Fruit fly (Drosophila melanogaster): ENCODE data around the gene vls.

The vls gene

DNA sequence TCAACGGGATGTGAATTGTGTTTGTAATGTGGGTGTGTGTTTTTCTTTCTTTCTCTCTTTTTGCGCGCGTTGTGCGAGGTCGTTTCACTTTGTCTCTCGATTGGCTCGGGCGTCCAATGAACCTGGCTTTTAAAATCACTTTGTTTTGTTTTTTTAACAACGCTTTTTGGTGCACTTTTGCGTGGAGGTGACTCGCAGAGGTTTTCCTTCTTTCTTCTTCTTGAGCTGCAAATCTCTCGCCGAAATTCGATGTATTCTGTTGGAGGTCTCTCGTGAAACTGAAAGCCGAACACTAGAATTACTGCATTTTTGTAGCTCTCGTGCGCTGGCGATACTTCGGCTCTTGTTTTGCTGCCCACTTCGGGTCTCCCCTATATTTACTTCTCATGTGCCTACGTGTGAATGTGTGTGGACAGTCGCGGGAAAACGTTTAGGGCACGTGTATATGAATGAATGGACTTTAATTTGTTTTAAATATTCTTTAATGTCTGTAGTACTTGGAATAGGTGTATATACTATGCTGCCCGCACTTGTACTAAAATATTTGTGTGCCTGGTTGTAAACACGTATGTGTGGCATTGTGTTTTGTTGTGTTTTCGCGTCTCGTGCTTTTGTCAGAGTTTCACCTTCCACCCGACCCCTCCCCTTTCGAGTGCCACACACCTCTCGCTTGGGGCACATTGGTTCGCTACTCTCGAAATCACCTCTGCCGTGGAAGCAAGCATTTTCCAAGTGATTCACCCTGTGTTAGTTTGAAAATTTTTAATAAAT, 19.5 kb upstream of the vls start, which contains the start of gene fok (continued):
- TF ChIP-seq Mrtf (GFP tag; IDR thresholded peaks at IDR 0.05), result peak; percentile 93
- peak; percentile 88 for TF ChIP-seq chinmo (GFP tag; IDR thresholded peaks at IDR 0.05; ENCODE audit: partially characterized antibody)
- peak; percentile 88 for TF ChIP-seq CG11093 (GFP tag; IDR thresholded peaks at IDR 0.05)
- peak; percentile 91 for TF ChIP-seq Usf (GFP tag; optimal IDR thresholded peaks at IDR 0.05)
- TF ChIP-seq jing (GFP tag; optimal IDR thresholded peaks at IDR 0.05), result peak; percentile 84
- TF ChIP-seq Spps (tag; optimal IDR thresholded peaks at IDR 0.05), result peak; percentile 92
- peak; percentile 96 for TF ChIP-seq CG11723 (GFP tag; optimal IDR thresholded peaks at IDR 0.05)
- peak; percentile 92 for TF ChIP-seq zen (tag; optimal IDR thresholded peaks at IDR 0.05)
- peak; percentile 88 for TF ChIP-seq Mes4 (GFP tag; optimal IDR thresholded peaks at IDR 0.05)
- peak; percentile 91 for TF ChIP-seq Ada2b (GFP tag; IDR thresholded peaks at IDR 0.05)
- TF ChIP-seq lilli (GFP tag; optimal IDR thresholded peaks at IDR 0.05), result peak; percentile 97
- peak; percentile 97 for TF ChIP-seq CG13424 (tag; optimal IDR thresholded peaks at IDR 0.05)
- peak; percentile 95 for TF ChIP-seq ems (GFP tag; optimal IDR thresholded peaks at IDR 0.05)
- TF ChIP-seq dm (GFP tag; optimal IDR thresholded peaks at IDR 0.05), result peak; percentile 88
- peak; percentile 95 for TF ChIP-seq CG8388 (GFP tag; optimal IDR thresholded peaks at IDR 0.05)
- TF ChIP-seq Dad (GFP tag; optimal IDR thresholded peaks at IDR 0.05), result peak; percentile 93
- TF ChIP-seq CG7839 (tag; optimal IDR thresholded peaks at IDR 0.05), result peak; percentile 98
- TF ChIP-seq kni (GFP tag; optimal IDR thresholded peaks at IDR 0.05), result peak; percentile 99
- TF ChIP-seq crp (GFP tag; optimal IDR thresholded peaks at IDR 0.05), result peak in 1 of 2 experiments; percentile 67
- peak; percentile 82 for TF ChIP-seq CG4730 (GFP tag; IDR thresholded peaks at IDR 0.05)
- peak; percentile 93 for TF ChIP-seq CG16815 (GFP tag; optimal IDR thresholded peaks at IDR 0.05)
- TF ChIP-seq CG18619 (GFP tag; optimal IDR thresholded peaks at IDR 0.05), result peak; percentile 95
- peak; percentile 86 for TF ChIP-seq CG18011 (GFP tag; optimal IDR thresholded peaks at IDR 0.05)
- peak; percentile 94 for TF ChIP-seq fd96Cb (tag; optimal IDR thresholded peaks at IDR 0.05)
- TF ChIP-seq emc (GFP tag; optimal IDR thresholded peaks at IDR 0.05), result peak; percentile 71
- TF ChIP-seq Dek (tag; optimal IDR thresholded peaks at IDR 0.05), result peak; percentile 96
- TF ChIP-seq CG9932 (GFP tag; IDR thresholded peaks at IDR 0.05), result peak; percentile 96
- TF ChIP-seq CG7372 (GFP tag; IDR thresholded peaks at IDR 0.05), result peak; percentile 92
- TF ChIP-seq h (optimal IDR thresholded peaks at IDR 0.05), result no peak
- TF ChIP-seq CG15479 (GFP tag; optimal IDR thresholded peaks at IDR 0.05), result peak; percentile 61
- TF ChIP-seq D19A (tag; optimal IDR thresholded peaks at IDR 0.05), result peak; percentile 95
- peak; percentile 77 for TF ChIP-seq sens-2 (GFP tag; IDR thresholded peaks at IDR 0.05)
- peak; percentile 86 for TF ChIP-seq CG13123 (GFP tag; optimal IDR thresholded peaks at IDR 0.05)
- TF ChIP-seq CG7271 (tag; optimal IDR thresholded peaks at IDR 0.05), result peak; percentile 90
- TF ChIP-seq nau (GFP tag; optimal IDR thresholded peaks at IDR 0.05), result peak; percentile 97
- 0 out of 3 replicates have a peak, but pooled peaks have one; percentile 28 for TF ChIP-seq Opbp (GFP tag; IDR thresholded peaks at IDR 0.05; ENCODE audit: partially characterized antibody)
- peak; percentile 96 for TF ChIP-seq odd (GFP tag; optimal IDR thresholded peaks at IDR 0.05)
- TF ChIP-seq NK7.1 (GFP tag; optimal IDR thresholded peaks at IDR 0.05), result peak; percentile 94
- TF ChIP-seq mld (GFP tag; IDR thresholded peaks at IDR 0.05; ENCODE audit: partially characterized antibody), result no peak
- peak; percentile 96 for TF ChIP-seq CG12299 (tag; optimal IDR thresholded peaks at IDR 0.05)
- TF ChIP-seq CG2199 (GFP tag; IDR thresholded peaks at IDR 0.05), result peak; percentile 82; the same call in 2 of the 3 replicates
- TF ChIP-seq vfl (GFP tag; optimal IDR thresholded peaks at IDR 0.05), result peak; percentile 93
- peak; percentile 97 for TF ChIP-seq CG1233 (GFP tag; optimal IDR thresholded peaks at IDR 0.05)
- peak; percentile 81 for TF ChIP-seq CG10462 (GFP tag; optimal IDR thresholded peaks at IDR 0.05)
- TF ChIP-seq CG12942 (GFP tag; optimal IDR thresholded peaks at IDR 0.05), result peak; percentile 86
- peak; percentile 90 for TF ChIP-seq gsb (GFP tag; IDR thresholded peaks at IDR 0.05)
- peak; percentile 93 for TF ChIP-seq tin (GFP tag; optimal IDR thresholded peaks at IDR 0.05)
- peak; percentile 96 for TF ChIP-seq CG17359 (tag; optimal IDR thresholded peaks at IDR 0.05)

Data from whole organism, embryonic.